Fruit fly (Drosophila melanogaster): Measurements from ENCODE around the gene CG10584.

The CG10584 gene

dm6 chr3L:21055839-21056238 lies 24.7 kb upstream of the CG10584 start:
- TF ChIP-seq Eip78C (GFP tag) (no peak), vri (GFP tag; optimal IDR thresholded peaks at IDR 0.05) (peak; percentile 34), achi (GFP tag; optimal IDR thresholded peaks at IDR 0.05) (no peak), CG6808 (GFP tag; optimal IDR thresholded peaks at IDR 0.05) (no peak), fkh (GFP tag; optimal IDR thresholded peaks at IDR 0.05) (peak; percentile 75), CG11762 (GFP tag; optimal IDR thresholded peaks at IDR 0.05; ENCODE audit: insufficient read depth) (no peak), Hr39 (GFP tag; optimal IDR thresholded peaks at IDR 0.05) (no peak)

- TF ChIP-seq CG34406 (GFP tag; optimal IDR thresholded peaks at IDR 0.05) = no peak
- TF ChIP-seq CG1621 (tag; optimal IDR thresholded peaks at IDR 0.05) = no peak
- TF ChIP-seq CG32006 (GFP tag; optimal IDR thresholded peaks at IDR 0.05) = no peak
- TF ChIP-seq CG3919 (GFP tag; optimal IDR thresholded peaks at IDR 0.05) = no peak
- no peak for TF ChIP-seq cyc (GFP tag; optimal IDR thresholded peaks at IDR 0.05)
- no peak for TF ChIP-seq Sox15 (GFP tag; optimal IDR thresholded peaks at IDR 0.05)
Measured at dm6 chr3L:21054894-21055270, 23.7 kb upstream of the CG10584 start.

- TF ChIP-seq CG6792 (GFP tag; optimal IDR thresholded peaks at IDR 0.05) (no peak), Blimp-1 (GFP tag; optimal IDR thresholded peaks at IDR 0.05) (peak; percentile 91), Eip78C (GFP tag) (peak; percentile 61)
Measured at dm6 chr3L:21054188-21054893, 23.2 kb upstream of the CG10584 start.

dm6 chr3L:21053763-21054162 lies 22.6 kb upstream of the CG10584 start:
- TF ChIP-seq CG8319 (GFP tag; optimal IDR thresholded peaks at IDR 0.05) (no peak), CG32006 (GFP tag; optimal IDR thresholded peaks at IDR 0.05) (peak; percentile 72), acj6 (GFP tag; optimal IDR thresholded peaks at IDR 0.05) (peak; percentile 21), CG4318 (GFP tag; optimal IDR thresholded peaks at IDR 0.05) (peak; percentile 35), Ets96B (tag; optimal IDR thresholded peaks at IDR 0.05) (peak; percentile 1), CG6808 (GFP tag; optimal IDR thresholded peaks at IDR 0.05) (no peak), CG16779 (tag; optimal IDR thresholded peaks at IDR 0.05) (no peak), spab (GFP tag; optimal IDR thresholded peaks at IDR 0.05) (no peak), CG8632 (GFP tag; optimal IDR thresholded peaks at IDR 0.05) (peak; percentile 3), salr (GFP tag; optimal IDR thresholded peaks at IDR 0.05) (peak in 1 of 2 experiments; percentile 26), CG6276 (GFP tag; optimal IDR thresholded peaks at IDR 0.05) (peak; percentile 29), dac (GFP tag; optimal IDR thresholded peaks at IDR 0.05) (no peak), topi (GFP tag; optimal IDR thresholded peaks at IDR 0.05) (peak; percentile 33), Lpt (GFP tag; optimal IDR thresholded peaks at IDR 0.05) (peak; percentile 6), esn (GFP tag; optimal IDR thresholded peaks at IDR 0.05) (peak; percentile 49), Sox15 (GFP tag; optimal IDR thresholded peaks at IDR 0.05) (no peak), Hr38 (GFP tag; optimal IDR thresholded peaks at IDR 0.05) (no peak), CG10669 (GFP tag; optimal IDR thresholded peaks at IDR 0.05) (no peak), cyc (GFP tag; optimal IDR thresholded peaks at IDR 0.05) (peak; percentile 8), achi (GFP tag; optimal IDR thresholded peaks at IDR 0.05) (peak; percentile 43), CG6854 (GFP tag; optimal IDR thresholded peaks at IDR 0.05) (no peak), dsx (GFP tag; optimal IDR thresholded peaks at IDR 0.05; ENCODE audit: poor library complexity, severe bottlenecking) (no peak), CG3032 (tag; optimal IDR thresholded peaks at IDR 0.05) (no peak), fd59A (GFP tag; optimal IDR thresholded peaks at IDR 0.05) (no peak), CG6163 (GFP tag; IDR thresholded peaks at IDR 0.05) (peak; percentile 41; the same call in 1 of the 3 replicates), CG7368 (GFP tag; optimal IDR thresholded peaks at IDR 0.05) (no peak), CG11902 (GFP tag; optimal IDR thresholded peaks at IDR 0.05) (no peak), Ets21C (GFP tag; optimal IDR thresholded peaks at IDR 0.05) (no peak), svp (GFP tag) (peak; percentile 72), net (GFP tag; optimal IDR thresholded peaks at IDR 0.05) (peak; percentile 44), CG1621 (tag; optimal IDR thresholded peaks at IDR 0.05) (no peak), fkh (GFP tag; optimal IDR thresholded peaks at IDR 0.05) (no peak), CG6792 (GFP tag; optimal IDR thresholded peaks at IDR 0.05) (no peak), ss (GFP tag; optimal IDR thresholded peaks at IDR 0.05) (no peak), CG3919 (GFP tag; optimal IDR thresholded peaks at IDR 0.05) (no peak), Met (GFP tag; optimal IDR thresholded peaks at IDR 0.05) (peak; percentile 61), CG8119 (GFP tag; IDR thresholded peaks at IDR 0.05) (peak; percentile 66), CG11762 (GFP tag; optimal IDR thresholded peaks at IDR 0.05; ENCODE audit: insufficient read depth) (peak; percentile 12), Eip78C (GFP tag) (peak; percentile 62)
